Fruit fly (Drosophila melanogaster): ENCODE data around the gene wnd.

wnd gene

dm6 chr3L:19636821-19637460, 1.4 kb upstream of the wnd start (continued):
- TF ChIP-seq Max (GFP tag; optimal IDR thresholded peaks at IDR 0.05): peak; percentile 51
- peak; percentile 15 for TF ChIP-seq Med (GFP tag)
- TF ChIP-seq zfh1 (GFP tag; IDR thresholded peaks at IDR 0.05): peak; percentile 50; the same call in 1 of the 3 replicates
- peak; percentile 89 for TF ChIP-seq zen (tag; optimal IDR thresholded peaks at IDR 0.05)
- TF ChIP-seq tup (GFP tag; optimal IDR thresholded peaks at IDR 0.05): no peak
- peak; percentile 47 for TF ChIP-seq CG11504 (tag; optimal IDR thresholded peaks at IDR 0.05)
- TF ChIP-seq dmrt99B (tag; optimal IDR thresholded peaks at IDR 0.05): no peak
- peak; percentile 65 for TF ChIP-seq trem (tag; optimal IDR thresholded peaks at IDR 0.05)
- peak; percentile 48 for TF ChIP-seq CG2116 (GFP tag; optimal IDR thresholded peaks at IDR 0.05)
- peak; percentile 67 for TF ChIP-seq Ssrp (tag; optimal IDR thresholded peaks at IDR 0.05)
- no peak for TF ChIP-seq al (GFP tag; IDR thresholded peaks at IDR 0.05)
- peak; percentile 52 for TF ChIP-seq CG4820 (GFP tag; optimal IDR thresholded peaks at IDR 0.05)
- TF ChIP-seq CG4404 (GFP tag; IDR thresholded peaks at IDR 0.05): peak; percentile 85
- TF ChIP-seq insv (GFP tag; optimal IDR thresholded peaks at IDR 0.05): peak in 1 of 2 experiments; percentile 31
- peak; percentile 42 for TF ChIP-seq az2 (GFP tag; optimal IDR thresholded peaks at IDR 0.05)
- peak; percentile 19 for TF ChIP-seq CG12659 (GFP tag; optimal IDR thresholded peaks at IDR 0.05)
- peak; percentile 82 for TF ChIP-seq CG12391 (tag; optimal IDR thresholded peaks at IDR 0.05)
- peak; percentile 69 for TF ChIP-seq twi (tag; optimal IDR thresholded peaks at IDR 0.05)
- no peak for TF ChIP-seq prd (optimal IDR thresholded peaks at IDR 0.05)
- TF ChIP-seq prd (GFP tag; IDR thresholded peaks at IDR 0.05): peak; percentile 78
- no peak for TF ChIP-seq gro (GFP tag; optimal IDR thresholded peaks at IDR 0.05)
- peak; percentile 25 for TF ChIP-seq CG1529 (GFP tag; optimal IDR thresholded peaks at IDR 0.05)
- no peak for TF ChIP-seq CG10274 (GFP tag; optimal IDR thresholded peaks at IDR 0.05)
- peak; percentile 43; the same call in 1 of the 2 replicates for TF ChIP-seq CG8765 (GFP tag; IDR thresholded peaks at IDR 0.05)
- TF ChIP-seq GATAe (GFP tag; conservative IDR thresholded peaks at IDR 0.05): no peak
- peak; percentile 59 for TF ChIP-seq CG13424 (tag; optimal IDR thresholded peaks at IDR 0.05)
- TF ChIP-seq Stat92E (GFP tag; optimal IDR thresholded peaks at IDR 0.05): peak in 1 of 3 experiments; percentile 66
- peak; percentile 70 for TF ChIP-seq CG1602 (GFP tag; optimal IDR thresholded peaks at IDR 0.05)
- no peak for TF ChIP-seq CG14965 (GFP tag; optimal IDR thresholded peaks at IDR 0.05; ENCODE audit: borderline replicate concordance)
- TF ChIP-seq zf30C (GFP tag; optimal IDR thresholded peaks at IDR 0.05): peak; percentile 94
- TF ChIP-seq croc (GFP tag; conservative IDR thresholded peaks at IDR 0.05): peak; percentile 52; the same call in 2 of the 3 replicates
- TF ChIP-seq lilli (GFP tag; optimal IDR thresholded peaks at IDR 0.05): peak; percentile 4
- TF ChIP-seq Dip2 (GFP tag; IDR thresholded peaks at IDR 0.05): no peak
- peak; percentile 41 for TF ChIP-seq CG18619 (GFP tag; optimal IDR thresholded peaks at IDR 0.05)
- no peak for TF ChIP-seq CG14014 (GFP tag; IDR thresholded peaks at IDR 0.05)
- TF ChIP-seq pan (optimal IDR thresholded peaks at IDR 0.05): no peak
- no peak for TF ChIP-seq pan (GFP tag; optimal IDR thresholded peaks at IDR 0.05 in 1 of 2, IDR thresholded peaks at IDR 0.05 in 1 of 2)
- peak; percentile 96 for TF ChIP-seq dmrt11E (tag; optimal IDR thresholded peaks at IDR 0.05)
- TF ChIP-seq fd102C (GFP tag; optimal IDR thresholded peaks at IDR 0.05): peak; percentile 84
- TF ChIP-seq vvl (GFP tag; IDR thresholded peaks at IDR 0.05): no peak
- TF ChIP-seq kni (GFP tag; optimal IDR thresholded peaks at IDR 0.05): peak; percentile 68
- no peak for TF ChIP-seq z (GFP tag; IDR thresholded peaks at IDR 0.05)
- TF ChIP-seq Sox100B (GFP tag; optimal IDR thresholded peaks at IDR 0.05): peak; percentile 43
- TF ChIP-seq CG12942 (GFP tag; optimal IDR thresholded peaks at IDR 0.05): no peak
- TF ChIP-seq Spps (tag; optimal IDR thresholded peaks at IDR 0.05): peak; percentile 79
- TF ChIP-seq Ets65A (GFP tag): no peak
- peak in 1 of 2 experiments; percentile 64 for TF ChIP-seq tll (GFP tag; optimal IDR thresholded peaks at IDR 0.05)
- peak; percentile 27 for TF ChIP-seq Elba2 (GFP tag; optimal IDR thresholded peaks at IDR 0.05)

Measured in whole organism, embryonic.